Comparison of ENCODE assay signal across 3 fruit fly cellular contexts in genomic region chr3L:11540330-11540702, dm6.
TF ChIP-seq lines count a peak whose summit lies in the region.

No protein-coding gene starts in this region.

- no peak for TF ChIP-seq CTCF in whole organism, embryonic (GFP tag; optimal IDR thresholded peaks at IDR 0.05; lab: Kevin White, UChicago)

TF ChIP-seq in whole organism, adult, 20 proteins besides CTCF, POLR2A, EP300 and RAD21:
- TF ChIP-seq cnc (optimal IDR thresholded peaks at IDR 0.05; lab: Kevin White, UChicago): no peak
- no peak for TF ChIP-seq CG5204 (GFP tag; optimal IDR thresholded peaks at IDR 0.05; lab: Kevin White, UChicago)
- no peak for TF ChIP-seq CG7045 (GFP tag; optimal IDR thresholded peaks at IDR 0.05; lab: Kevin White, UChicago)
- TF ChIP-seq CG7101 (tag; optimal IDR thresholded peaks at IDR 0.05; lab: Kevin White, UChicago): peak; percentile 26
- TF ChIP-seq Crg-1 (GFP tag; optimal IDR thresholded peaks at IDR 0.05; lab: Kevin White, UChicago): peak; percentile 42
- peak; percentile 6 for TF ChIP-seq cic (GFP tag; optimal IDR thresholded peaks at IDR 0.05; lab: Kevin White, UChicago)

TF ChIP-seq in whole organism, embryonic, 481 proteins besides CTCF, POLR2A, EP300 and RAD21 (continues in another document):
- peak; percentile 40 for TF ChIP-seq dmrt11E (tag; optimal IDR thresholded peaks at IDR 0.05; lab: Kevin White, UChicago)
- TF ChIP-seq Max (GFP tag; optimal IDR thresholded peaks at IDR 0.05; lab: Kevin White, UChicago): peak; percentile 26
- no peak for TF ChIP-seq pan (optimal IDR thresholded peaks at IDR 0.05; lab: Kevin White, UChicago)
- no peak for TF ChIP-seq pan (GFP tag; optimal IDR thresholded peaks at IDR 0.05 in 1 of 2, IDR thresholded peaks at IDR 0.05 in 1 of 2)
- TF ChIP-seq CG6683 (GFP tag; optimal IDR thresholded peaks at IDR 0.05; lab: Kevin White, UChicago): peak; percentile 22
- no peak for TF ChIP-seq ab (GFP tag; optimal IDR thresholded peaks at IDR 0.05; lab: Kevin White, UChicago)
- TF ChIP-seq eyg (GFP tag; optimal IDR thresholded peaks at IDR 0.05; lab: Kevin White, UChicago): peak; percentile 64
- peak; percentile 5 for TF ChIP-seq MTF-1 (GFP tag; optimal IDR thresholded peaks at IDR 0.05; lab: Kevin White, UChicago; ENCODE audit: borderline replicate concordance)
- TF ChIP-seq sqz (GFP tag; optimal IDR thresholded peaks at IDR 0.05; lab: Kevin White, UChicago): no peak
- TF ChIP-seq CG32767 (GFP tag; IDR thresholded peaks at IDR 0.05; lab: Robert Waterston, UW): no peak
- TF ChIP-seq CG12659 (GFP tag; optimal IDR thresholded peaks at IDR 0.05; lab: Kevin White, UChicago): peak; percentile 13
- peak; percentile 68 for TF ChIP-seq HLHmδ (GFP tag; optimal IDR thresholded peaks at IDR 0.05; lab: Kevin White, UChicago)
- no peak for TF ChIP-seq sima (GFP tag; optimal IDR thresholded peaks at IDR 0.05; lab: Kevin White, UChicago)
- TF ChIP-seq ato (GFP tag; IDR thresholded peaks at IDR 0.05; lab: Robert Waterston, UW; ENCODE audit: partially characterized antibody): no peak
- peak; percentile 39 for TF ChIP-seq gem (tag; optimal IDR thresholded peaks at IDR 0.05; lab: Kevin White, UChicago)
- TF ChIP-seq CG31365 (tag; optimal IDR thresholded peaks at IDR 0.05; lab: Kevin White, UChicago): no peak
- peak; percentile 24 for TF ChIP-seq Mes4 (GFP tag; optimal IDR thresholded peaks at IDR 0.05; lab: Kevin White, UChicago)
- TF ChIP-seq chif (GFP tag; optimal IDR thresholded peaks at IDR 0.05; lab: Kevin White, UChicago): no peak
- peak in 1 of 2 experiments; percentile 58 for TF ChIP-seq Hr78 (GFP tag; optimal IDR thresholded peaks at IDR 0.05; lab: Kevin White, UChicago)
- peak; percentile 2 for TF ChIP-seq CG4854 (GFP tag; optimal IDR thresholded peaks at IDR 0.05; lab: Kevin White, UChicago)
- TF ChIP-seq Fer1 (GFP tag; optimal IDR thresholded peaks at IDR 0.05; lab: Kevin White, UChicago): peak; percentile 54
- TF ChIP-seq btn (GFP tag; optimal IDR thresholded peaks at IDR 0.05; lab: Kevin White, UChicago): peak; percentile 13
- no peak for TF ChIP-seq tna (GFP tag; IDR thresholded peaks at IDR 0.05; lab: Robert Waterston, UW; ENCODE audit: partially characterized antibody)
- TF ChIP-seq ATbp (GFP tag; optimal IDR thresholded peaks at IDR 0.05; lab: Kevin White, UChicago): peak; percentile 79
- peak; percentile 21; the same call in 1 of the 2 replicates for TF ChIP-seq CG1024 (GFP tag; IDR thresholded peaks at IDR 0.05; lab: Robert Waterston, UW)
- no peak for TF ChIP-seq maf-S (GFP tag; optimal IDR thresholded peaks at IDR 0.05; lab: Kevin White, UChicago)
- TF ChIP-seq sug (tag; optimal IDR thresholded peaks at IDR 0.05; lab: Kevin White, UChicago): peak; percentile 16
- 0 out of 3 replicates have a peak, but pooled peaks have one; percentile 39 for TF ChIP-seq CG2199 (GFP tag; IDR thresholded peaks at IDR 0.05; lab: Robert Waterston, UW)
- peak; percentile 24 for TF ChIP-seq sens (GFP tag; lab: Kevin White, UChicago)
- TF ChIP-seq CG12071 (GFP tag; optimal IDR thresholded peaks at IDR 0.05; lab: Kevin White, UChicago): peak; percentile 72
- peak; percentile 72 for TF ChIP-seq CG2202 (tag; optimal IDR thresholded peaks at IDR 0.05; lab: Kevin White, UChicago)
- TF ChIP-seq CG15601 (tag; optimal IDR thresholded peaks at IDR 0.05; lab: Kevin White, UChicago): peak; percentile 72
- TF ChIP-seq CG2875 (GFP tag; optimal IDR thresholded peaks at IDR 0.05; lab: Kevin White, UChicago): peak; percentile 62
- no peak for TF ChIP-seq run (tag; optimal IDR thresholded peaks at IDR 0.05; lab: Kevin White, UChicago)
- peak; percentile 15; the same call in 1 of the 2 replicates for TF ChIP-seq E2f2 (GFP tag; IDR thresholded peaks at IDR 0.05; lab: Robert Waterston, UW)
- TF ChIP-seq CG7556 (GFP tag; optimal IDR thresholded peaks at IDR 0.05; lab: Kevin White, UChicago): peak; percentile 11
- TF ChIP-seq Fer3 (tag; optimal IDR thresholded peaks at IDR 0.05; lab: Kevin White, UChicago): peak; percentile 23
- peak; percentile 45 for TF ChIP-seq Blimp-1 (GFP tag; optimal IDR thresholded peaks at IDR 0.05; lab: Kevin White, UChicago)
- TF ChIP-seq CHES-1-like (GFP tag; optimal IDR thresholded peaks at IDR 0.05; lab: Kevin White, UChicago): peak; percentile 8
- TF ChIP-seq ro (GFP tag; IDR thresholded peaks at IDR 0.05; lab: Robert Waterston, UW): no peak
- peak; percentile 7 for TF ChIP-seq gcm (GFP tag; optimal IDR thresholded peaks at IDR 0.05; lab: Kevin White, UChicago)
- TF ChIP-seq CG17385 (GFP tag; optimal IDR thresholded peaks at IDR 0.05; lab: Kevin White, UChicago): peak; percentile 17

TF ChIP-seq in whole organism, prepupa, 60 proteins besides CTCF, POLR2A, EP300 and RAD21:
- TF ChIP-seq CG32006 (GFP tag; optimal IDR thresholded peaks at IDR 0.05; lab: Kevin White, UChicago) (no peak), fkh (GFP tag; optimal IDR thresholded peaks at IDR 0.05; lab: Kevin White, UChicago) (peak; percentile 89)
TF ChIP-seq in whole organism, prepupa: peak in this region for 1.
